Worm (Caenorhabditis elegans) whole organism, L1 larva: Measurements from ENCODE around the gene enu-3.2.

Experiments
- aha-1 ChIP-seq: fragments of 150-350 bp; optimal IDR thresholded peaks from 2 replicates; lab custom pipeline; 2014; ENCODE audit warnings: missing biosample characterization, missing genetic modification characterization
- egl-13 ChIP-seq: sonication (generic microtip); optimal IDR thresholded peaks from 2 replicates; lab custom pipeline; 2016; ENCODE audit warnings: missing genotype, missing genetic modification reagents, missing genetic modification characterization, missing compliant biosample characterization
- fkh-4 ChIP-seq: sonication (generic microtip); optimal IDR thresholded peaks from 2 replicates; lab custom pipeline; 2016; ENCODE audit warnings: missing compliant biosample characterization, missing genetic modification characterization, borderline replicate concordance
- mdl-1 ChIP-seq, 2 experiments: fragments of 150-350 bp; optimal IDR thresholded peaks; 2 replicates each; lab custom pipeline; 2014 to 2017; ENCODE audit warnings: missing biosample characterization in 2 of 2, missing genetic modification characterization in 2 of 2, inconsistent platforms in 1 of 2
- pqm-1 ChIP-seq: sonication (generic microtip); optimal IDR thresholded peaks from 3 replicates; lab custom pipeline; 2017; ENCODE audit warnings: missing biosample characterization, missing genetic modification characterization
- snpc-4 ChIP-seq: fragments of 150-350 bp; optimal IDR thresholded peaks from 2 replicates; lab custom pipeline; 2014; ENCODE audit warnings: missing biosample characterization, missing genetic modification characterization
- ztf-11 ChIP-seq, 2 experiments: sonication (generic microtip); optimal IDR thresholded peaks; 2 replicates each; lab custom pipeline; 2016 to 2017; ENCODE audit warnings: missing genetic modification characterization in 2 of 2, missing biosample characterization in 1 of 2, missing compliant biosample characterization in 1 of 2

DNA sequence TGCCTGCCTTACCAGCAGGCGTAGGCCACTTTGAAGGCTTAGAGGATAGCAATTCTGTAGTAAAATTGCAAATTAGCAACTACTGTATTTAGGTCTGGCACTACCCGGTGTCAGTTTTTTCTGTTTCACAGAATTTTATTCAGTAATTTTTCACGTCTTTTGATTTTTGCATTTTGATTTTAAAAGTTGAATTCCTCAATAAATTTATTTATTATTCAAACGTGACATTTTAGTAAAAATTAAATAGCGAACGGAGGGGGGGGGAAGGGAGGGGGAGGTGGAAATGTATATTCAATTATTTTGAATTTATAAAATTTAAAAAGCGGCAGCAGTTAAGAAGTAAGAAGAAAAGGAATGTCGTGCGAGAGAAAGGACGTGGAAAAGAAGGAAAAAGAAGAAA, 32.2 kb upstream of the enu-3.2 start, which contains the start of gene F26A1.4:
- TF ChIP-seq pqm-1 (tag; lab: Kevin White, UChicago) (no peak), mdl-1 (tag; optimal IDR thresholded peaks at IDR 0.05; lab: Kevin White, UChicago) (no peak), egl-13 (no peak), snpc-4 (tag; lab: Kevin White, UChicago) (no peak), fkh-4 (no peak), aha-1 (tag; lab: Kevin White, UChicago) (no peak), ztf-11 (tag; optimal IDR thresholded peaks at IDR 0.05; lab: Kevin White, UChicago) (no peak)
